Fruit fly (Drosophila melanogaster) whole organism, embryonic: Measurements from ENCODE around the gene CG13893.
A peak's percentile ranks its signal among the peaks of the same experiment; 100 is the strongest.

Experiments
- Atf3 ChIP-seq: fragments of 200-800 bp; sonication (Bioruptor generic); optimal IDR thresholded peaks from 3 replicates; lab custom pipeline; 2016; ENCODE audit warnings: missing biosample characterization, missing genetic modification characterization
- CG10321 ChIP-seq: fragments of 200-800 bp; sonication (Bioruptor generic); IDR thresholded peaks from 2 replicates; pipeline ENCODE4 v1.3.6; 2022; ENCODE audit warnings: missing biosample characterization, missing genetic modification characterization
- CG10462 ChIP-seq: fragments of 200-800 bp; sonication (Bioruptor generic); optimal IDR thresholded peaks from 2 replicates; lab custom pipeline; 2016; ENCODE audit warnings: missing biosample characterization, missing genetic modification characterization
- CG10654 ChIP-seq: fragments of 200-800 bp; sonication (Bioruptor generic); optimal IDR thresholded peaks from 2 replicates; lab custom pipeline; 2016; ENCODE audit warnings: missing biosample characterization, missing genetic modification characterization
- CG10959 ChIP-seq: fragments of 200-800 bp; sonication (Bioruptor generic); IDR thresholded peaks from 2 replicates; pipeline ENCODE4 v1.3.6; 2022; ENCODE audit warnings: missing biosample characterization, missing genetic modification characterization
- CG11093 ChIP-seq: fragments of 200-800 bp; sonication (Bioruptor generic); IDR thresholded peaks from 3 replicates; pipeline ENCODE4 v1.3.6; 2022; ENCODE audit warnings: missing biosample characterization, missing genetic modification characterization
- CG12659 ChIP-seq: fragments of 200-800 bp; sonication (Bioruptor generic); optimal IDR thresholded peaks from 3 replicates; lab custom pipeline; 2017; ENCODE audit warnings: mild to moderate bottlenecking, missing biosample characterization, missing genetic modification reagents, missing genetic modification characterization
- CG14050 ChIP-seq: fragments of 200-800 bp; sonication (Bioruptor generic); IDR thresholded peaks from 3 replicates; pipeline ENCODE4 v1.3.6; 2022; ENCODE audit warnings: missing biosample characterization, missing genetic modification characterization
- CG15479 ChIP-seq: fragments of 200-800 bp; sonication (Bioruptor generic); optimal IDR thresholded peaks from 3 replicates; lab custom pipeline; 2019; ENCODE audit warnings: missing biosample characterization, mild to moderate bottlenecking, missing genetic modification characterization, moderate library complexity
- CG16815 ChIP-seq: fragments of 200-800 bp; sonication (Bioruptor generic); optimal IDR thresholded peaks from 3 replicates; lab custom pipeline; 2017; ENCODE audit warnings: missing biosample characterization, mild to moderate bottlenecking, missing genetic modification characterization
- CG17802 ChIP-seq: fragments of 200-800 bp; sonication (Bioruptor generic); optimal IDR thresholded peaks from 2 replicates; lab custom pipeline; 2018; ENCODE audit warnings: missing biosample characterization, mild to moderate bottlenecking, missing genetic modification characterization, moderate library complexity
- CG2116 ChIP-seq: fragments of 200-800 bp; sonication (Bioruptor generic); optimal IDR thresholded peaks from 3 replicates; lab custom pipeline; 2018; ENCODE audit warnings: missing biosample characterization, mild to moderate bottlenecking, missing genetic modification characterization
- CG3163 ChIP-seq: fragments of 200-800 bp; sonication (Bioruptor generic); optimal IDR thresholded peaks from 3 replicates; lab custom pipeline; 2016; ENCODE audit warnings: missing biosample characterization, missing genetic modification characterization
- CG6272 ChIP-seq: fragments of 200-800 bp; sonication (Bioruptor generic); IDR thresholded peaks from 2 replicates; pipeline ENCODE4 v1.3.6; 2022; ENCODE audit warnings: missing biosample characterization, missing genetic modification characterization
- CG6854 ChIP-seq: fragments of 200-800 bp; sonication (Bioruptor generic); optimal IDR thresholded peaks from 3 replicates; lab custom pipeline; 2017; ENCODE audit warnings: missing biosample characterization, mild to moderate bottlenecking, missing genetic modification characterization
- CG7556 ChIP-seq: fragments of 200-800 bp; sonication (Bioruptor generic); optimal IDR thresholded peaks from 2 replicates; lab custom pipeline; 2017; ENCODE audit warnings: missing biosample characterization, mild to moderate bottlenecking, missing genetic modification characterization
- CG7963 ChIP-seq: fragments of 200-800 bp; sonication (Bioruptor generic); IDR thresholded peaks from 3 replicates; pipeline ENCODE4 v1.3.6; 2022; ENCODE audit warnings: missing biosample characterization, missing genetic modification characterization; ENCODE audit not compliant: partially characterized antibody
- CG9797 ChIP-seq: fragments of 200-800 bp; sonication (Bioruptor generic); optimal IDR thresholded peaks from 3 replicates; lab custom pipeline; 2018; ENCODE audit warnings: missing biosample characterization, mild to moderate bottlenecking, missing genetic modification characterization
- CG9932 ChIP-seq: fragments of 200-800 bp; sonication (Bioruptor generic); IDR thresholded peaks from 2 replicates; pipeline ENCODE4 v1.3.6; 2022; ENCODE audit warnings: missing biosample characterization, missing genetic modification characterization
- Chrac-16 ChIP-seq: fragments of 200-800 bp; sonication (Bioruptor generic); optimal IDR thresholded peaks from 3 replicates; lab custom pipeline; 2016; ENCODE audit warnings: missing biosample characterization, missing genetic modification characterization
- Dll ChIP-seq: fragments of 200-800 bp; sonication (Bioruptor generic); IDR thresholded peaks from 4 replicates; pipeline ENCODE4 v1.3.6; 2022; ENCODE audit warnings: missing biosample characterization, missing genetic modification characterization; ENCODE audit not compliant: partially characterized antibody
- HmgZ ChIP-seq: fragments of 200-800 bp; sonication (Bioruptor generic); optimal IDR thresholded peaks from 2 replicates; lab custom pipeline; 2018; ENCODE audit warnings: missing biosample characterization, mild to moderate bottlenecking, missing genetic modification characterization
- Max ChIP-seq: fragments of 200-800 bp; sonication (Bioruptor generic); optimal IDR thresholded peaks from 2 replicates; lab custom pipeline; 2016; ENCODE audit warnings: missing biosample characterization, mild to moderate bottlenecking, missing genetic modification characterization
- Mes4 ChIP-seq: fragments of 200-800 bp; sonication (Bioruptor generic); optimal IDR thresholded peaks from 2 replicates; lab custom pipeline; 2016; ENCODE audit warnings: missing biosample characterization, missing genetic modification characterization
- NC2β ChIP-seq: fragments of 200-800 bp; sonication (Bioruptor generic); optimal IDR thresholded peaks from 2 replicates; lab custom pipeline; 2016; ENCODE audit warnings: missing biosample characterization, missing genetic modification characterization
- NFAT ChIP-seq: fragments of 200-800 bp; sonication (Bioruptor generic); IDR thresholded peaks from 2 replicates; pipeline ENCODE4 v1.3.6; 2022; ENCODE audit warnings: missing biosample characterization, missing genetic modification characterization
- Neu2 ChIP-seq: fragments of 200-800 bp; sonication (Bioruptor generic); optimal IDR thresholded peaks from 3 replicates; lab custom pipeline; 2016; ENCODE audit warnings: missing biosample characterization, missing genetic modification characterization, borderline replicate concordance
- Nf-YC ChIP-seq: fragments of 200-800 bp; optimal IDR thresholded peaks from 3 replicates; lab custom pipeline; 2019; ENCODE audit warnings: missing biosample characterization, mild to moderate bottlenecking, missing genetic modification characterization, moderate library complexity
- Pdp1 ChIP-seq, 2 experiments: fragments of 200-800 bp; sonication (Bioruptor generic); optimal IDR thresholded peaks; 3 replicates each; lab custom pipeline; 2016; ENCODE audit warnings: missing biosample characterization in 2 of 2, missing genetic modification characterization in 2 of 2, mild to moderate bottlenecking in 1 of 2, moderate library complexity in 1 of 2
- Spps ChIP-seq: fragments of 200-800 bp; sonication (Bioruptor generic); optimal IDR thresholded peaks from 2 replicates; lab custom pipeline; 2018; ENCODE audit warnings: missing biosample characterization, mild to moderate bottlenecking, missing genetic modification characterization
- Sry-β ChIP-seq: fragments of 200-800 bp; sonication (Bioruptor generic); optimal IDR thresholded peaks from 2 replicates; lab custom pipeline; 2018; ENCODE audit warnings: missing biosample characterization, mild to moderate bottlenecking, missing genetic modification characterization, moderate library complexity
- Taf1 ChIP-seq: fragments of 200-800 bp; sonication (Bioruptor generic); IDR thresholded peaks from 2 replicates; pipeline ENCODE4 v1.3.6; 2022; ENCODE audit warnings: missing biosample characterization, missing genetic modification characterization
- Xbp1 ChIP-seq: fragments of 200-800 bp; sonication (Bioruptor generic); optimal IDR thresholded peaks from 3 replicates; lab custom pipeline; 2016; ENCODE audit warnings: missing biosample characterization, mild to moderate bottlenecking, missing genetic modification characterization
- bowl ChIP-seq: fragments of 200-800 bp; sonication (Bioruptor generic); IDR thresholded peaks from 2 replicates; pipeline ENCODE4 v1.3.6; 2022; ENCODE audit warnings: missing biosample characterization, missing genetic modification characterization
- btn ChIP-seq: fragments of 200-800 bp; sonication (Bioruptor generic); optimal IDR thresholded peaks from 2 replicates; lab custom pipeline; 2016; ENCODE audit warnings: missing biosample characterization, missing genetic modification characterization
- chinmo ChIP-seq: fragments of 200-800 bp; sonication (Bioruptor generic); IDR thresholded peaks from 4 replicates; pipeline ENCODE4 v1.3.6; 2022; ENCODE audit warnings: missing biosample characterization, missing genetic modification characterization; ENCODE audit not compliant: partially characterized antibody
- da ChIP-seq: fragments of 200-800 bp; sonication (Bioruptor generic); optimal IDR thresholded peaks from 2 replicates; lab custom pipeline; 2016; ENCODE audit warnings: missing biosample characterization, missing genetic modification characterization
- dan ChIP-seq: fragments of 200-800 bp; sonication (Bioruptor generic); IDR thresholded peaks from 2 replicates; pipeline ENCODE4 v1.3.6; 2022; ENCODE audit warnings: missing biosample characterization, missing genetic modification characterization
- dimm ChIP-seq: fragments of 200-800 bp; sonication (Bioruptor generic); IDR thresholded peaks from 2 replicates; pipeline ENCODE4 v1.3.6; 2022; ENCODE audit warnings: missing biosample characterization, missing genetic modification characterization
- dm ChIP-seq: fragments of 200-800 bp; sonication (Bioruptor generic); optimal IDR thresholded peaks from 3 replicates; lab custom pipeline; 2016; ENCODE audit warnings: missing biosample characterization, missing genetic modification characterization
- gem ChIP-seq: fragments of 200-800 bp; sonication (Bioruptor generic); optimal IDR thresholded peaks from 2 replicates; lab custom pipeline; 2019; ENCODE audit warnings: missing biosample characterization, mild to moderate bottlenecking, missing genetic modification characterization, moderate library complexity
- ken ChIP-seq: fragments of 200-800 bp; sonication (Bioruptor generic); IDR thresholded peaks from 3 replicates; pipeline ENCODE4 v1.3.6; 2022; ENCODE audit warnings: missing biosample characterization, missing genetic modification characterization
- nmo ChIP-seq: fragments of 200-800 bp; sonication (Bioruptor generic); optimal IDR thresholded peaks from 2 replicates; lab custom pipeline; 2018; ENCODE audit warnings: missing biosample characterization, mild to moderate bottlenecking, missing genetic modification characterization, moderate library complexity
- otp ChIP-seq: fragments of 200-800 bp; sonication (Bioruptor generic); IDR thresholded peaks from 3 replicates; pipeline ENCODE4, ENCODE4 v1.3.6; 2022; ENCODE audit warnings: missing biosample characterization, missing genetic modification characterization
- salm ChIP-seq: fragments of 200-800 bp; sonication (Bioruptor generic); optimal IDR thresholded peaks from 2 replicates; lab custom pipeline; 2018; ENCODE audit warnings: missing biosample characterization, mild to moderate bottlenecking, missing genetic modification characterization
- sd ChIP-seq: fragments of 200-800 bp; sonication (Bioruptor generic); optimal IDR thresholded peaks from 3 replicates; lab custom pipeline; 2018; ENCODE audit warnings: missing biosample characterization, mild to moderate bottlenecking, missing genetic modification characterization, moderate library complexity
- stwl ChIP-seq: fragments of 200-800 bp; sonication (Bioruptor generic); optimal IDR thresholded peaks from 3 replicates; lab custom pipeline; 2018; ENCODE audit warnings: missing biosample characterization, mild to moderate bottlenecking, missing genetic modification characterization, moderate library complexity
- z ChIP-seq: fragments of 200-800 bp; sonication (Bioruptor generic); IDR thresholded peaks from 3 replicates; pipeline ENCODE4 v1.3.6; 2022; ENCODE audit warnings: missing biosample characterization, missing genetic modification characterization
- zen ChIP-seq: fragments of 200-800 bp; sonication (Bioruptor generic); optimal IDR thresholded peaks from 3 replicates; lab custom pipeline; 2018; ENCODE audit warnings: missing biosample characterization, mild to moderate bottlenecking, missing genetic modification characterization, moderate library complexity

The CG13893 gene

DNA sequence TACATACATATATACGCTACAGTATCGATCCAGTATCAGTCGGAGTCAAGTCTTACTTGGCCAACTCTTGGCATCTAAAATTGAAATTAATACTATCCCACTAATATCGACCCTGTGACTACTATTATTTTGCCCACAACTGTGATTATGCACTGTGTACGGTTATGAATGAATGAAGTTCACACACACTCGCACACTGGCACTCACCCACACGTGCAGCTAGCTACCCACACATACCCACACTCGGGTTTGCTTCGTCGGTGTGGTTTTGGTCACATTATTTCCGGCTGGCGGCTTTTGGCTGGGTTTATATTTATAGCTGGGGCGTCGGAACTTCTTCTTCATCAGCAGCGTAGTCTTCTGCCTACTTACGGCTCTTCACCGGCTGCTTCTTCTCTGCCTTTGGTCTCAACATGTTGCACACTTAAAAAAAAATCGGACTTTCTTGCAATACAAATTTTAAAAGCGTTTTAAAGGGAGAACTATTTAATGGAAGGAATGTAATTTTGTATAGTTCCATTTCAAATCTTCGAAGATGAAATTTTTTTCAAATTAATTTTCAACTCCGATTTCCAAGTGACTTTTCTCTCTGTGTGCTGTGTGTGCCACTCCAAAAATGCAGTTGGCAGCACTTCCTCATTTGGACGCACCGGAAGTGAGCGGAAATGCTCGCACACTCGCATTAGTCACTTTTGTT lies 30.7 kb upstream of the CG13893 start (continued):
- TF ChIP-seq CG10654 (peak; percentile 91), HmgZ (tag; lab: Kevin White, UChicago) (peak; percentile 77), otp (GFP tag; lab: Robert Waterston, UW) (peak; percentile 95), nmo (GFP tag; lab: Kevin White, UChicago) (peak; percentile 96), NFAT (GFP tag; lab: Robert Waterston, UW) (peak; percentile 48; the same call in 1 of the 2 replicates), btn (GFP tag; lab: Kevin White, UChicago) (peak; percentile 91), Neu2 (GFP tag; lab: Kevin White, UChicago) (peak; percentile 68), Chrac-16 (GFP tag; lab: Kevin White, UChicago) (peak; percentile 91), Xbp1 (GFP tag; lab: Kevin White, UChicago) (peak; percentile 94), CG2116 (GFP tag; lab: Kevin White, UChicago) (peak; percentile 59), CG10321 (GFP tag; lab: Robert Waterston, UW) (peak; percentile 63), NC2β (peak; percentile 91), stwl (tag; lab: Kevin White, UChicago) (peak; percentile 59), z (0 out of 3 replicates have a peak, but pooled peaks have one; percentile 7), CG9797 (GFP tag; lab: Kevin White, UChicago) (peak; percentile 40), CG17802 (tag; lab: Kevin White, UChicago) (peak; percentile 78), Max (peak; percentile 76), dan (GFP tag; lab: Robert Waterston, UW) (peak; percentile 87), Taf1 (GFP tag; lab: Robert Waterston, UW) (0 out of 2 replicates have a peak, but pooled peaks have one; percentile 37), Nf-YC (tag; lab: Kevin White, UChicago) (peak; percentile 26), bowl (GFP tag; lab: Robert Waterston, UW) (peak; percentile 76), CG6272 (GFP tag; lab: Robert Waterston, UW) (peak; percentile 82), dm (GFP tag; lab: Kevin White, UChicago) (peak; percentile 87), sd (no peak), CG15479 (GFP tag; lab: Kevin White, UChicago) (peak; percentile 47), CG16815 (peak; percentile 88), chinmo (0 out of 4 replicates have a peak, but pooled peaks have one; percentile 6), gem (tag; lab: Kevin White, UChicago) (peak; percentile 96), CG14050 (GFP tag; lab: Robert Waterston, UW) (peak; percentile 88), CG10462 (peak; percentile 87), CG7556 (GFP tag; lab: Kevin White, UChicago) (peak; percentile 92), CG7963 (GFP tag; lab: Robert Waterston, UW) (no peak), Sry-β (peak; percentile 58), CG9932 (GFP tag; lab: Robert Waterston, UW) (peak; percentile 43), CG11093 (peak; percentile 84), Pdp1 (GFP tag; optimal IDR thresholded peaks at IDR 0.05; lab: Kevin White, UChicago) (peak; percentile 82 to 91), CG3163 (GFP tag; lab: Kevin White, UChicago) (peak; percentile 77), dimm (peak; percentile 83), Atf3 (GFP tag; lab: Kevin White, UChicago) (peak; percentile 93), da (GFP tag; lab: Kevin White, UChicago) (peak; percentile 93), Spps (tag; lab: Kevin White, UChicago) (peak; percentile 89), CG6854 (peak; percentile 76), Mes4 (peak; percentile 93), Dll (GFP tag; lab: Robert Waterston, UW) (no peak), CG12659 (GFP tag; lab: Kevin White, UChicago) (peak; percentile 89), zen (tag; lab: Kevin White, UChicago) (peak; percentile 92), CG10959 (GFP tag; lab: Robert Waterston, UW) (peak; percentile 96), ken (GFP tag; lab: Robert Waterston, UW) (peak; percentile 94), salm (tag; lab: Kevin White, UChicago) (peak; percentile 86)
